Worm (Caenorhabditis elegans) whole organism, L3 larva: ENCODE data around the gene EGAP4.1.

Source experiments
- R02D3.7 ChIP-seq: fragments of 150-350 bp; optimal IDR thresholded peaks from 2 replicates; lab custom pipeline; 2014; ENCODE audit warnings: missing biosample characterization, missing genetic modification characterization
- aly-2 ChIP-seq: fragments of 150-350 bp; optimal IDR thresholded peaks from 2 replicates; lab custom pipeline; 2014; ENCODE audit warnings: missing biosample characterization, missing genetic modification characterization
- ama-1 ChIP-seq: fragments of 150-350 bp; optimal IDR thresholded peaks from 2 replicates; lab custom pipeline; 2018
- ceh-82 ChIP-seq: fragments of 150-350 bp; optimal IDR thresholded peaks from 2 replicates; lab custom pipeline; 2014; ENCODE audit warnings: missing biosample characterization, missing genetic modification characterization
- daf-12 ChIP-seq: fragments of 150-350 bp; optimal IDR thresholded peaks from 2 replicates; lab custom pipeline; 2014; ENCODE audit warnings: missing biosample characterization, missing genetic modification reagents, missing genetic modification characterization
- egl-5 ChIP-seq: fragments of 150-350 bp; optimal IDR thresholded peaks from 2 replicates; lab custom pipeline; 2017; ENCODE audit warnings: missing biosample characterization, missing genetic modification reagents, missing genetic modification characterization, inconsistent platforms
- elt-1 ChIP-seq: fragments of 150-350 bp; optimal IDR thresholded peaks from 2 replicates; lab custom pipeline; 2014; ENCODE audit warnings: missing biosample characterization, missing genetic modification characterization
- elt-3 ChIP-seq, 3 experiments: fragments of 150-350 bp in 1 of 3; sonication (generic microtip) in 2 of 3; optimal IDR thresholded peaks; 2 replicates in 2 of 3; 4 replicates in 1 of 3; lab custom pipeline; 2014 to 2017; ENCODE audit warnings: missing biosample characterization in 3 of 3, missing genetic modification characterization in 3 of 3
- eor-1 ChIP-seq, 2 experiments: fragments of 150-350 bp; optimal IDR thresholded peaks; 2 replicates each; lab custom pipeline; 2014 to 2018; ENCODE audit warnings: missing biosample characterization in 2 of 2, missing genetic modification characterization in 2 of 2
- fkh-10 ChIP-seq: sonication (generic microtip); optimal IDR thresholded peaks from 2 replicates; lab custom pipeline; 2017; ENCODE audit warnings: missing biosample characterization, missing genetic modification reagents, missing genetic modification characterization
- fkh-2 ChIP-seq: fragments of 150-350 bp; optimal IDR thresholded peaks from 2 replicates; lab custom pipeline; 2014; ENCODE audit warnings: missing biosample characterization, missing genetic modification reagents, missing genetic modification characterization
- hmg-11 ChIP-seq: sonication (generic microtip); optimal IDR thresholded peaks from 2 replicates; lab custom pipeline; 2016; ENCODE audit warnings: missing genetic modification characterization, missing compliant biosample characterization
- jun-1 ChIP-seq: fragments of 150-350 bp; optimal IDR thresholded peaks from 2 replicates; lab custom pipeline; 2014; ENCODE audit warnings: missing biosample characterization, missing genetic modification reagents, missing genetic modification characterization
- lin-15B ChIP-seq: fragments of 150-350 bp; optimal IDR thresholded peaks from 2 replicates; lab custom pipeline; 2014; ENCODE audit warnings: missing biosample characterization, missing genetic modification characterization
- lin-39 ChIP-seq: fragments of 150-350 bp; optimal IDR thresholded peaks from 2 replicates; lab custom pipeline; 2018; ENCODE audit warnings: missing biosample characterization, missing genetic modification reagents, missing genetic modification characterization
- lsy-12 ChIP-seq: sonication (generic microtip); optimal IDR thresholded peaks from 2 replicates; lab custom pipeline; 2016; ENCODE audit warnings: mild to moderate bottlenecking, missing genetic modification characterization, missing compliant biosample characterization
- mml-1 ChIP-seq: fragments of 150-350 bp; sonication (generic microtip); optimal IDR thresholded peaks from 3 replicates; lab custom pipeline; 2014; ENCODE audit warnings: missing biosample characterization, missing genetic modification characterization
- nfya-1 ChIP-seq: sonication (generic microtip); optimal IDR thresholded peaks from 2 replicates; lab custom pipeline; 2017; ENCODE audit warnings: missing genetic modification characterization, mild to moderate bottlenecking, missing compliant biosample characterization, antibody characterized with exemption, moderate library complexity; ENCODE audit not compliant: insufficient read depth
- nhr-11 ChIP-seq: fragments of 150-350 bp; optimal IDR thresholded peaks from 2 replicates; lab custom pipeline; 2014; ENCODE audit warnings: missing biosample characterization, missing genetic modification characterization
- nhr-12 ChIP-seq: fragments of 150-350 bp; optimal IDR thresholded peaks from 2 replicates; lab custom pipeline; 2014; ENCODE audit warnings: missing biosample characterization, missing genetic modification characterization
- nhr-25 ChIP-seq: sonication (generic microtip); optimal IDR thresholded peaks from 2 replicates; lab custom pipeline; 2017; ENCODE audit warnings: missing biosample characterization, missing genetic modification characterization
- nhr-28 ChIP-seq: fragments of 150-350 bp; optimal IDR thresholded peaks from 2 replicates; lab custom pipeline; 2014; ENCODE audit warnings: missing biosample characterization, missing genetic modification characterization
- nhr-76 ChIP-seq: fragments of 150-350 bp; sonication (generic microtip); optimal IDR thresholded peaks from 5 replicates; lab custom pipeline; 2014; ENCODE audit warnings: missing biosample characterization, missing genetic modification characterization
- nhr-77 ChIP-seq: fragments of 150-350 bp; optimal IDR thresholded peaks from 2 replicates; lab custom pipeline; 2014; ENCODE audit warnings: missing biosample characterization, missing genetic modification characterization
- pha-4 ChIP-seq: fragments of 150-350 bp; optimal IDR thresholded peaks from 2 replicates; lab custom pipeline; 2014; ENCODE audit warnings: missing biosample characterization, missing genetic modification reagents, missing genetic modification characterization
- skn-1 ChIP-seq: fragments of 150-350 bp; optimal IDR thresholded peaks from 2 replicates; lab custom pipeline; 2014; ENCODE audit warnings: missing biosample characterization, missing genetic modification characterization
- snpc-4 ChIP-seq: fragments of 150-350 bp; optimal IDR thresholded peaks from 2 replicates; lab custom pipeline; 2014; ENCODE audit warnings: missing biosample characterization, missing genetic modification characterization
- unc-39 ChIP-seq: sonication (generic microtip); optimal IDR thresholded peaks from 4 replicates; lab custom pipeline; 2017; ENCODE audit warnings: missing biosample characterization, missing genetic modification characterization
- unc-62 ChIP-seq: fragments of 150-350 bp; sonication (generic microtip); optimal IDR thresholded peaks from 4 replicates; lab custom pipeline; 2014; ENCODE audit warnings: missing biosample characterization, missing genetic modification reagents, missing genetic modification characterization
- zag-1 ChIP-seq: fragments of 150-350 bp; optimal IDR thresholded peaks from 2 replicates; lab custom pipeline; 2014; ENCODE audit warnings: missing biosample characterization, missing genetic modification characterization
- ztf-11 ChIP-seq: fragments of 150-350 bp; optimal IDR thresholded peaks from 2 replicates; lab custom pipeline; 2014; ENCODE audit warnings: missing biosample characterization, missing genetic modification characterization

The EGAP4.1 gene

DNA sequence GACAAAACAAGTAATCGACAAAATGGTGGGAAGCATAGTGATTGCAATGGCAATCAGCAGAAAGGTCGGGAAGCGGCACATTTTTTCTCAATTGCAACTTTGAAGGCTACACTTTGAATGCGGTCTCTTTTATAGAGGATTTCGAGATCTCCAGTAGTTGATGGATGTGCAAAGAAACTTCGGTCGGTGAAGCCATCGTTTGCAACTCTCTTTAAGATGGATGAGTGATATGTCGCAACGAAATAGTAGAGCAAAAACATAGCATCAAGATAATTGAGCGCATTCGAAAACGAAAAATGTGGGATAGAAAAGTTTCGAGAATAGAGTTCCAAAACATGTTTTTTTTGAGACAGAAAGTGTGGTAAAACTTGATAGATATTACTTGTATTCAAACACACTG is at the start of gene EGAP4.1:
EGAP4.1 (minus strand) TSS at position 101 of the 400 bp plus-strand sequence.
- TF ChIP-seq ceh-82 (tag; lab: Kevin White, UChicago) (no peak), nfya-1 (tag; lab: Kevin White, UChicago) (no peak), elt-1 (tag; lab: Kevin White, UChicago) (no peak), lin-39 (peak; percentile 55), jun-1 (tag; lab: Kevin White, UChicago) (no peak), R02D3.7 (tag; lab: Kevin White, UChicago) (no peak), nhr-28 (no peak)

- TF ChIP-seq nhr-25 (no peak), ama-1 (lab: Kevin White, UChicago) (no peak), nfya-1 (tag; lab: Kevin White, UChicago) (no peak), pha-4 (tag; lab: Kevin White, UChicago) (no peak), ztf-11 (tag; lab: Kevin White, UChicago) (no peak), nhr-76 (tag; lab: Kevin White, UChicago) (no peak), nhr-28 (no peak), nhr-11 (tag; lab: Kevin White, UChicago) (no peak), nhr-77 (no peak), unc-62 (GFP tag; lab: Kevin White, UChicago) (no peak), lin-15B (tag; lab: Kevin White, UChicago) (no peak), nhr-12 (tag; lab: Kevin White, UChicago) (no peak), egl-5 (no peak), ceh-82 (tag; lab: Kevin White, UChicago) (no peak), hmg-11 (tag; lab: Kevin White, UChicago) (no peak), elt-3 (tag; optimal IDR thresholded peaks at IDR 0.05; lab: Kevin White, UChicago) (no peak), zag-1 (tag; lab: Kevin White, UChicago) (no peak), snpc-4 (tag; lab: Kevin White, UChicago) (no peak)
Observed at ce11 chrX:8770316-8770715, 43.1 kb upstream of the EGAP4.1 start.

DNA sequence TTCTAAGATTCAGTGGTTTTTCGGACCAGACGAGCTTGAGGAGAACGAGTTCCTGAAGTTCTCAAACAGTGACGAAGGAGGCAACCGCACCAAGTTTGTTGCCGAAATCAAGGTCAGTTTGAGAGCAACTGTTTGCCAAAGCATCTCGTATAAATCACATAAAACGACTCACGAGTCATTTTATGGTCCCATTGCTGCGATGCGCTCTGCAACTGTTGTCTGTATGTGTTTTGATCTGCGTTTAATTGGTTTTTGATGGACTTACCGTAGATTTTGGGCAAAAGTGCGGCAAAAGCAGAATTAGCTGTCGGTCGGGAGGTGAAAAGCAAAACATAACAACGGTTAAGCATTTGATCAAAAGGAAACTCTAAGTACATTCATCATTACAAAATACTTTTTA is 36.8 kb upstream of the EGAP4.1 start:
- TF ChIP-seq egl-5 (peak; percentile 98), nhr-77 (no peak), unc-39 (no peak), ceh-82 (tag; lab: Kevin White, UChicago) (no peak), nhr-12 (tag; lab: Kevin White, UChicago) (no peak), aly-2 (tag; lab: Kevin White, UChicago) (no peak)

DNA sequence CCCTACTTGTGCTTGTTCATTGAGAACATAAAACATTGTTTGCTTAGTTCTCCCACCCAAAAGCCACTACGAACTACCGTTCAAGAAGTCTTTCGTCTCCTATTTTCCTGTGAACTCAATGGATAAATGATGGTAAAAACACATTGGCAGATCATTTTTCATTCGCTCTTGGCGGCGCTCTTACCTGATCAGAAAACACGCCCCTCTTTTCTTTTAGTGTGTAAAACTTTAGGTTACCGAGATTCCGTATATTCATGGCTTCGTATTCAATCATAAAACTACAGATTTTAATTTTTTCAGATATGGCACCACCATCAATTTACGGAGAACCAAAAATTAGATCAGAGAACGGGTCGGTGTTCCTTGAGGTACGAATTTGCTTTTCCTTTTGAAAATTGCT is 36.4 kb upstream of the EGAP4.1 start, which contains the start of gene zig-12:
zig-12 (plus strand) TSS at position 301 of the 400 bp plus-strand sequence.
- no peak for TF ChIP-seq pha-4 (tag; lab: Kevin White, UChicago)
- no peak for TF ChIP-seq ceh-82 (tag; lab: Kevin White, UChicago)
- TF ChIP-seq skn-1: no peak
- TF ChIP-seq fkh-10 (GFP tag; lab: Kevin White, UChicago): no peak
- no peak for TF ChIP-seq daf-12 (tag; lab: Kevin White, UChicago)
- no peak for TF ChIP-seq eor-1 (tag; optimal IDR thresholded peaks at IDR 0.05; lab: Kevin White, UChicago)

DNA sequence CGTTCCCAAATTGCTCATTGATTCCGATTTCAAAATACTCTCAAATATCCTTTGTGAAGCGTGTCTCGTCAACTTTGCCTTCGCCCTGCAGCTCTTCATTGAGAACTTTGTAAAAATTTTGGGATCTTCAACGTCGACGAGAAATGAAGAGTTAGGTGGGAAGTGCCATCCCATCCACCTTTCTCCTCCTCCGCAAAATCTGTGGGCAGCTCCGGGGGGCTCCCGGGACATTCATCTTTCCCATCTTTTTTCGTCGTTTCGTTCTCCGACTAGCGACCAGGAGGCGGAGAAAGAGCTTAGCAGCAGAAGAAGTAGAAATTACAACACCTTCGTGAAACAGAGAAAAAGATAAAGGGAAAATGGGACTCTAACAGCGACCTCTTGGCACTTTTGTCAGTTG is 35.7 kb upstream of the EGAP4.1 start:
- TF ChIP-seq elt-1 (tag; lab: Kevin White, UChicago): no peak
- peak; percentile 19 for TF ChIP-seq nfya-1 (tag; lab: Kevin White, UChicago)

ce11 chrX:8761497-8761896 is 34.3 kb upstream of the EGAP4.1 start, which contains the start of gene M02D8.5:
Gene M02D8.5 (minus strand): TSS chrX:8761597.
- TF ChIP-seq lsy-12 (no peak), aly-2 (tag; lab: Kevin White, UChicago) (no peak), lin-39 (no peak), fkh-2 (no peak), unc-39 (no peak), skn-1 (no peak), mml-1 (tag; lab: Kevin White, UChicago) (no peak), nhr-77 (no peak), daf-12 (tag; lab: Kevin White, UChicago) (no peak), elt-3 (tag; optimal IDR thresholded peaks at IDR 0.05; lab: Kevin White, UChicago) (no peak), egl-5 (no peak), hmg-11 (tag; lab: Kevin White, UChicago) (no peak)
- TF ChIP-seq, all 47 proteins: peak for 0
